Fruit fly (Drosophila melanogaster): ENCODE results near the gene CG17328.

Gene CG17328

dm6 chr2L:16310648-16311047 is 10.9 kb downstream of the CG17328 start, which contains the start of the genes cni and fzy (continued):
- no peak for TF ChIP-seq CG32767 (GFP tag; IDR thresholded peaks at IDR 0.05)
- TF ChIP-seq D19A (tag; optimal IDR thresholded peaks at IDR 0.05): no peak
- no peak for TF ChIP-seq fru (optimal IDR thresholded peaks at IDR 0.05)
- TF ChIP-seq Hmx (GFP tag; optimal IDR thresholded peaks at IDR 0.05): no peak
- peak; percentile 8 for TF ChIP-seq PHDP (tag; optimal IDR thresholded peaks at IDR 0.05)
- peak; percentile 72 for TF ChIP-seq CG10267 (tag; optimal IDR thresholded peaks at IDR 0.05)
- TF ChIP-seq CG8478 (optimal IDR thresholded peaks at IDR 0.05): no peak
- TF ChIP-seq sisA (GFP tag; IDR thresholded peaks at IDR 0.05): peak; percentile 39; the same call in 1 of the 2 replicates
- TF ChIP-seq Spps (tag; optimal IDR thresholded peaks at IDR 0.05): peak; percentile 6
- TF ChIP-seq CG12391 (tag; optimal IDR thresholded peaks at IDR 0.05): peak; percentile 74
- no peak for TF ChIP-seq CG7745 (tag; optimal IDR thresholded peaks at IDR 0.05)
- no peak for TF ChIP-seq lab (GFP tag; optimal IDR thresholded peaks at IDR 0.05)
- peak; percentile 42 for TF ChIP-seq CTCF (GFP tag; optimal IDR thresholded peaks at IDR 0.05)
- no peak for TF ChIP-seq Sry-β (GFP tag; optimal IDR thresholded peaks at IDR 0.05)
- TF ChIP-seq Sry-δ (GFP tag; optimal IDR thresholded peaks at IDR 0.05): peak; percentile 53
- peak; percentile 10 for TF ChIP-seq Med (GFP tag)
- no peak for TF ChIP-seq HHEX (GFP tag; optimal IDR thresholded peaks at IDR 0.05)
- TF ChIP-seq chinmo (GFP tag; IDR thresholded peaks at IDR 0.05; ENCODE audit: partially characterized antibody): no peak
- TF ChIP-seq CG6765 (GFP tag; optimal IDR thresholded peaks at IDR 0.05): no peak
- TF ChIP-seq CG18764 (GFP tag; optimal IDR thresholded peaks at IDR 0.05): no peak
- no peak for TF ChIP-seq Sox102F (GFP tag; optimal IDR thresholded peaks at IDR 0.05)
- peak; percentile 35 for TF ChIP-seq CG8924 (tag; optimal IDR thresholded peaks at IDR 0.05)
- TF ChIP-seq bbx (GFP tag; IDR thresholded peaks at IDR 0.05; ENCODE audit: partially characterized antibody): 0 out of 2 replicates have a peak, but pooled peaks have one; percentile 10
- no peak for TF ChIP-seq grn (GFP tag; optimal IDR thresholded peaks at IDR 0.05)
- TF ChIP-seq CG9215 (GFP tag; IDR thresholded peaks at IDR 0.05): no peak
- TF ChIP-seq Atf6 (GFP tag; IDR thresholded peaks at IDR 0.05): no peak
- no peak for TF ChIP-seq bsh (GFP tag; optimal IDR thresholded peaks at IDR 0.05)
- no peak for TF ChIP-seq slp2 (GFP tag; optimal IDR thresholded peaks at IDR 0.05)
- peak; percentile 12 for TF ChIP-seq az2 (GFP tag; optimal IDR thresholded peaks at IDR 0.05)
- peak; percentile 48 for TF ChIP-seq lilli (GFP tag; optimal IDR thresholded peaks at IDR 0.05)
- no peak for TF ChIP-seq Poxn (GFP tag; IDR thresholded peaks at IDR 0.05)
- no peak for TF ChIP-seq HLH3B (GFP tag; IDR thresholded peaks at IDR 0.05)
- TF ChIP-seq chm (GFP tag; IDR thresholded peaks at IDR 0.05): no peak
- no peak for TF ChIP-seq HmgD (GFP tag; optimal IDR thresholded peaks at IDR 0.05)
- TF ChIP-seq CG10321 (GFP tag; IDR thresholded peaks at IDR 0.05): no peak
- TF ChIP-seq danr (GFP tag; IDR thresholded peaks at IDR 0.05): no peak
- TF ChIP-seq CG9797 (GFP tag; optimal IDR thresholded peaks at IDR 0.05): peak; percentile 98
- no peak for TF ChIP-seq stc (GFP tag; IDR thresholded peaks at IDR 0.05)
- no peak for TF ChIP-seq luna (GFP tag; optimal IDR thresholded peaks at IDR 0.05)
- TF ChIP-seq NC2β (GFP tag; optimal IDR thresholded peaks at IDR 0.05): no peak
- no peak for TF ChIP-seq CG1233 (GFP tag; optimal IDR thresholded peaks at IDR 0.05)
- no peak for TF ChIP-seq CG13123 (GFP tag; optimal IDR thresholded peaks at IDR 0.05)
- TF ChIP-seq ems (GFP tag; optimal IDR thresholded peaks at IDR 0.05): no peak
- TF ChIP-seq sens-2 (GFP tag; IDR thresholded peaks at IDR 0.05): no peak
- TF ChIP-seq tap (tag; optimal IDR thresholded peaks at IDR 0.05): no peak
- no peak for TF ChIP-seq ham (GFP tag; IDR thresholded peaks at IDR 0.05)
- TF ChIP-seq zfh2 (GFP tag; optimal IDR thresholded peaks at IDR 0.05): peak; percentile 14
- no peak for TF ChIP-seq CG8359 (GFP tag; optimal IDR thresholded peaks at IDR 0.05; ENCODE audit: borderline replicate concordance)
- TF ChIP-seq GATAe (GFP tag; conservative IDR thresholded peaks at IDR 0.05): no peak
- no peak for TF ChIP-seq zfh1 (GFP tag; IDR thresholded peaks at IDR 0.05)
- TF ChIP-seq CG1832 (GFP tag; optimal IDR thresholded peaks at IDR 0.05): no peak
- TF ChIP-seq pho (GFP tag; optimal IDR thresholded peaks at IDR 0.05): no peak
- TF ChIP-seq fd102C (GFP tag; optimal IDR thresholded peaks at IDR 0.05): no peak

Data from whole organism, embryonic.